Fruit fly (Drosophila melanogaster) whole organism, embryonic: Measurements from ENCODE around the gene scpr-C.
A peak's percentile ranks its signal among the peaks of the same experiment; 100 is the strongest.

Experiments used
- ATbp ChIP-seq: fragments of 200-800 bp; sonication (Bioruptor generic); optimal IDR thresholded peaks from 2 replicates; lab custom pipeline; 2017; ENCODE audit warnings: missing biosample characterization, mild to moderate bottlenecking, missing genetic modification characterization, missing genetic modification reagents
- Ada2b ChIP-seq: fragments of 200-800 bp; sonication (Bioruptor generic); IDR thresholded peaks from 2 replicates; pipeline ENCODE4 v1.3.6; 2022; ENCODE audit warnings: missing biosample characterization, missing genetic modification characterization
- CG10209 ChIP-seq: fragments of 200-800 bp; sonication (Bioruptor generic); optimal IDR thresholded peaks from 3 replicates; lab custom pipeline; 2017; ENCODE audit warnings: missing biosample characterization, mild to moderate bottlenecking, missing genetic modification characterization, missing genetic modification reagents
- CG10267 ChIP-seq: fragments of 200-800 bp; sonication (Bioruptor generic); optimal IDR thresholded peaks from 2 replicates; lab custom pipeline; 2018; ENCODE audit warnings: missing biosample characterization, mild to moderate bottlenecking, missing genetic modification characterization, moderate library complexity
- CG15479 ChIP-seq: fragments of 200-800 bp; sonication (Bioruptor generic); optimal IDR thresholded peaks from 3 replicates; lab custom pipeline; 2019; ENCODE audit warnings: missing biosample characterization, mild to moderate bottlenecking, missing genetic modification characterization, moderate library complexity
- CG1792 ChIP-seq: fragments of 200-800 bp; sonication (Bioruptor generic); optimal IDR thresholded peaks from 2 replicates; lab custom pipeline; 2016; ENCODE audit warnings: missing biosample characterization, missing genetic modification characterization
- CG18619 ChIP-seq: fragments of 200-800 bp; sonication (Bioruptor generic); optimal IDR thresholded peaks from 3 replicates; lab custom pipeline; 2017; ENCODE audit warnings: missing biosample characterization, mild to moderate bottlenecking, missing genetic modification characterization
- CG2120 ChIP-seq: fragments of 200-800 bp; sonication (Bioruptor generic); optimal IDR thresholded peaks from 3 replicates; lab custom pipeline; 2016; ENCODE audit warnings: missing biosample characterization, missing genetic modification characterization
- CG33557 ChIP-seq: fragments of 200-800 bp; sonication (Bioruptor generic); optimal IDR thresholded peaks from 2 replicates; lab custom pipeline; 2019; ENCODE audit warnings: missing biosample characterization, mild to moderate bottlenecking, missing genetic modification characterization, moderate library complexity
- CG34422 ChIP-seq: fragments of 200-800 bp; sonication (Bioruptor generic); IDR thresholded peaks from 3 replicates; pipeline ENCODE4 v1.3.6; 2022; ENCODE audit warnings: missing biosample characterization, missing genetic modification characterization
- CG4424 ChIP-seq: fragments of 200-800 bp; sonication (Bioruptor generic); optimal IDR thresholded peaks from 3 replicates; lab custom pipeline; 2016; ENCODE audit warnings: missing biosample characterization, missing genetic modification characterization
- CG4730 ChIP-seq: fragments of 200-800 bp; sonication (Bioruptor generic); IDR thresholded peaks from 2 replicates; pipeline ENCODE4 v1.3.6; 2022; ENCODE audit warnings: missing biosample characterization, missing genetic modification characterization
- CG6813 ChIP-seq: fragments of 200-800 bp; sonication (Bioruptor generic); optimal IDR thresholded peaks from 2 replicates; lab custom pipeline; 2017; ENCODE audit warnings: missing biosample characterization, missing genetic modification characterization, mild to moderate bottlenecking, moderate library complexity, missing genetic modification reagents
- CG7357 ChIP-seq: fragments of 200-800 bp; sonication (Bioruptor generic); IDR thresholded peaks from 3 replicates; pipeline ENCODE4 v1.3.6; 2022; ENCODE audit warnings: missing biosample characterization, missing genetic modification characterization
- CG8290 ChIP-seq, 3 experiments: fragments of 200-800 bp; sonication (Bioruptor generic); optimal IDR thresholded peaks; 2 replicates each; lab custom pipeline; 2016 to 2019; ENCODE audit warnings: missing biosample characterization in 3 of 3, missing genetic modification characterization in 3 of 3, mild to moderate bottlenecking in 2 of 3, moderate library complexity in 1 of 3
- CG8924 ChIP-seq: fragments of 200-800 bp; optimal IDR thresholded peaks from 3 replicates; lab custom pipeline; 2019; ENCODE audit warnings: missing biosample characterization, mild to moderate bottlenecking, missing genetic modification characterization, moderate library complexity
- CG8944 ChIP-seq: fragments of 200-800 bp; sonication (Bioruptor generic); optimal IDR thresholded peaks from 3 replicates; lab custom pipeline; 2016; ENCODE audit warnings: missing biosample characterization, missing genetic modification characterization
- CG9932 ChIP-seq: fragments of 200-800 bp; sonication (Bioruptor generic); IDR thresholded peaks from 2 replicates; pipeline ENCODE4 v1.3.6; 2022; ENCODE audit warnings: missing biosample characterization, missing genetic modification characterization
- Deaf1 ChIP-seq: fragments of 200-800 bp; optimal IDR thresholded peaks from 3 replicates; lab custom pipeline; 2019; ENCODE audit warnings: missing biosample characterization, mild to moderate bottlenecking, missing genetic modification characterization, moderate library complexity
- Dref ChIP-seq: fragments of 200-800 bp; sonication (Bioruptor generic); IDR thresholded peaks from 2 replicates; pipeline ENCODE4 v1.3.6; 2022; ENCODE audit warnings: missing biosample characterization, missing genetic modification characterization
- GATAe ChIP-seq: fragments of 200-800 bp; sonication (Bioruptor generic); conservative IDR thresholded peaks from 2 replicates; pipeline ENCODE4 v1.3.6; 2022; ENCODE audit warnings: missing biosample characterization, missing genetic modification characterization
- HHEX ChIP-seq: fragments of 200-800 bp; sonication (Bioruptor generic); optimal IDR thresholded peaks from 3 replicates; lab custom pipeline; 2017; ENCODE audit warnings: missing biosample characterization, mild to moderate bottlenecking, missing genetic modification characterization, missing genetic modification reagents
- MESR4 ChIP-seq: fragments of 200-800 bp; sonication (Bioruptor generic); optimal IDR thresholded peaks from 2 replicates; lab custom pipeline; 2018; ENCODE audit warnings: missing biosample characterization, mild to moderate bottlenecking, missing genetic modification characterization, moderate library complexity
- Meics ChIP-seq: fragments of 200-800 bp; sonication (Bioruptor generic); optimal IDR thresholded peaks from 2 replicates; lab custom pipeline; 2017; ENCODE audit warnings: missing biosample characterization, mild to moderate bottlenecking, missing genetic modification characterization
- Optix ChIP-seq: fragments of 200-800 bp; sonication (Bioruptor generic); IDR thresholded peaks from 3 replicates; pipeline ENCODE4 v1.3.6; 2022; ENCODE audit warnings: missing biosample characterization, missing genetic modification characterization
- Scr ChIP-seq: fragments of 200-800 bp; sonication (Bioruptor generic); IDR thresholded peaks from 2 replicates; pipeline ENCODE4 v1.3.6; 2022; ENCODE audit warnings: missing biosample characterization, missing genetic modification characterization; ENCODE audit not compliant: partially characterized antibody
- Sry-β ChIP-seq: fragments of 200-800 bp; sonication (Bioruptor generic); optimal IDR thresholded peaks from 2 replicates; lab custom pipeline; 2018; ENCODE audit warnings: missing biosample characterization, mild to moderate bottlenecking, missing genetic modification characterization, moderate library complexity
- Trl ChIP-seq, 3 experiments: fragments of >200 bp in 2 of 3; fragments of 200-800 bp in 1 of 3; sonication (Bioruptor generic) in 1 of 3; optimal IDR thresholded peaks; 2 replicates in 1 of 3; 3 replicates in 2 of 3; lab custom pipeline; 2016 to 2017; ENCODE audit warnings: missing biosample characterization in 1 of 3, missing genetic modification characterization in 1 of 3
- ap ChIP-seq: fragments of 200-800 bp; sonication (Bioruptor generic); IDR thresholded peaks from 2 replicates; pipeline ENCODE4 v1.3.6; 2022; ENCODE audit warnings: missing biosample characterization, missing genetic modification characterization
- ato ChIP-seq: fragments of 200-800 bp; sonication (Bioruptor generic); IDR thresholded peaks from 2 replicates; pipeline ENCODE4 v1.3.6; 2022; ENCODE audit warnings: missing biosample characterization, missing genetic modification characterization; ENCODE audit not compliant: partially characterized antibody
- az2 ChIP-seq: fragments of 200-800 bp; sonication (Bioruptor generic); optimal IDR thresholded peaks from 3 replicates; lab custom pipeline; 2016; ENCODE audit warnings: missing biosample characterization, missing genetic modification characterization
- bab2 ChIP-seq: fragments of 200-800 bp; sonication (Bioruptor generic); optimal IDR thresholded peaks from 2 replicates; lab custom pipeline; 2016; ENCODE audit warnings: missing biosample characterization, missing genetic modification characterization
- chm ChIP-seq: fragments of 200-800 bp; sonication (Bioruptor generic); IDR thresholded peaks from 2 replicates; pipeline ENCODE4 v1.3.6; 2022; ENCODE audit warnings: missing biosample characterization, missing genetic modification characterization
- croc ChIP-seq: fragments of 200-800 bp; sonication (Bioruptor generic); conservative IDR thresholded peaks from 3 replicates; pipeline ENCODE4 v1.3.6; 2022; ENCODE audit warnings: missing biosample characterization, missing genetic modification characterization
- dm ChIP-seq: fragments of 200-800 bp; sonication (Bioruptor generic); optimal IDR thresholded peaks from 3 replicates; lab custom pipeline; 2016; ENCODE audit warnings: missing biosample characterization, missing genetic modification characterization
- gcm2 ChIP-seq: fragments of 200-800 bp; sonication (Bioruptor generic); optimal IDR thresholded peaks from 2 replicates; lab custom pipeline; 2016; ENCODE audit warnings: missing biosample characterization, missing genetic modification characterization
- inv ChIP-seq: fragments of 200-800 bp; sonication (Bioruptor generic); IDR thresholded peaks from 2 replicates; pipeline ENCODE4 v1.3.6; 2022; ENCODE audit warnings: missing biosample characterization, missing genetic modification characterization; ENCODE audit not compliant: partially characterized antibody
- lola ChIP-seq, 3 experiments: fragments of >200 bp in 2 of 3; fragments of 200-800 bp in 1 of 3; sonication (Bioruptor generic) in 1 of 3; optimal IDR thresholded peaks; 2 replicates each; lab custom pipeline; 2017 to 2019; ENCODE audit warnings: missing biosample characterization in 3 of 3, missing genetic modification characterization in 3 of 3, mild to moderate bottlenecking in 1 of 3, moderate library complexity in 1 of 3
- nerfin-1 ChIP-seq: fragments of 200-800 bp; sonication (Bioruptor generic); optimal IDR thresholded peaks from 3 replicates; lab custom pipeline; 2019; ENCODE audit warnings: missing biosample characterization, mild to moderate bottlenecking, missing genetic modification characterization, moderate library complexity
- nmo ChIP-seq: fragments of 200-800 bp; sonication (Bioruptor generic); optimal IDR thresholded peaks from 2 replicates; lab custom pipeline; 2018; ENCODE audit warnings: missing biosample characterization, mild to moderate bottlenecking, missing genetic modification characterization, moderate library complexity
- onecut ChIP-seq: fragments of 200-800 bp; sonication (Bioruptor generic); IDR thresholded peaks from 2 replicates; pipeline ENCODE4 v1.3.6; 2022; ENCODE audit warnings: missing biosample characterization, missing genetic modification characterization
- phol ChIP-seq: fragments of 200-800 bp; sonication (Bioruptor generic); optimal IDR thresholded peaks from 3 replicates; lab custom pipeline; 2018; ENCODE audit warnings: missing biosample characterization, mild to moderate bottlenecking, missing genetic modification characterization, moderate library complexity
- sens ChIP-seq: fragments of 200-800 bp; sonication (Bioruptor generic); peaks from one replicate; lab custom pipeline; 2016; ENCODE audit warnings: missing biosample characterization, missing genetic modification characterization
- sna ChIP-seq: fragments of 200-800 bp; sonication (Bioruptor generic); IDR thresholded peaks from 2 replicates; pipeline ENCODE4 v1.3.6; 2022; ENCODE audit warnings: missing biosample characterization, missing genetic modification characterization; ENCODE audit not compliant: partially characterized antibody
- so ChIP-seq: fragments of 200-800 bp; sonication (Bioruptor generic); IDR thresholded peaks from 3 replicates; pipeline ENCODE4 v1.3.6; 2022; ENCODE audit warnings: missing biosample characterization, missing genetic modification characterization
- sr ChIP-seq: fragments of 200-800 bp; sonication (Bioruptor generic); IDR thresholded peaks from 3 replicates; pipeline ENCODE4 v1.3.6; 2022; ENCODE audit warnings: missing biosample characterization, missing genetic modification characterization
- tx ChIP-seq: fragments of 200-800 bp; sonication (Bioruptor generic); optimal IDR thresholded peaks from 2 replicates; lab custom pipeline; 2016; ENCODE audit warnings: missing biosample characterization, missing genetic modification characterization
- zfh1 ChIP-seq: fragments of 200-800 bp; sonication (Bioruptor generic); IDR thresholded peaks from 3 replicates; pipeline ENCODE4 v1.3.6; 2022; ENCODE audit warnings: missing biosample characterization, missing genetic modification characterization

scpr-C gene

DNA sequence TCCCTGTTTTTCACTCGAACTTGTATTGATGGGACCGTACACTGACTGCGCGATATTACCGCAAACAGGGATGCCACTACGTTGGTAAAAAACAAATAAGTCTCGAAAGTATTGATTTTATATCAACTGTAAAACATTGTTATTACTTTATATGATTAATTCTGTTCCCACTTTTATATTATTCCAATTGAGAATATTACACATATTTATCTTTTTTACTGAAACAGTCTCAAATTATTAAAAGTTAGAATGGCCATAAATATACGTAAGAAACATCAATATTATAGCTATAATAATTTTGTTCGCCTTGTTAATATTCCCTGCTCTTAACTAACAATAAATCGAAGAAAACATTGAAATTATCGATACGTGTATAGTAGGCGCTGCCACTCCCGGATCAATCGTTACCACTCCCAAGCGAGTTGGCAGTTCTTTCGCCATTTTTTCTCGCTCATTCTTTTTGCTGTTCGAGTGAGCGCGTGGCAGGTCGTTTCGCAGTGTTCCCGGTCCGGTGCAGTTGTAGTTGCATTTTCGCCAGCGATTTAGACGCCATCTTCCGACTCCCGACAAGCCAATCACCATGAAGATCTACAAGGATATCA is 15.4 kb upstream of the scpr-C start, which contains the start of the genes SdhC and Tctp (continued):
- TF ChIP-seq nerfin-1 (tag; lab: Kevin White, UChicago) (peak; percentile 9), croc (no peak), Optix (GFP tag; lab: Robert Waterston, UW) (no peak), tx (GFP tag; lab: Kevin White, UChicago) (no peak), onecut (GFP tag; lab: Robert Waterston, UW) (peak; percentile 70), Scr (GFP tag; lab: Robert Waterston, UW) (peak; percentile 64), sr (no peak), sna (0 out of 2 replicates have a peak, but pooled peaks have one; percentile 4), MESR4 (GFP tag; lab: Kevin White, UChicago) (peak; percentile 94), chm (GFP tag; lab: Robert Waterston, UW) (0 out of 2 replicates have a peak, but pooled peaks have one; percentile 49), CG10267 (tag; lab: Kevin White, UChicago) (peak; percentile 76), HHEX (GFP tag; lab: Kevin White, UChicago) (no peak), inv (GFP tag; lab: Robert Waterston, UW) (peak; percentile 25; the same call in 1 of the 2 replicates), az2 (GFP tag; lab: Kevin White, UChicago) (peak; percentile 46), GATAe (no peak), ap (GFP tag; lab: Robert Waterston, UW) (no peak), CG15479 (GFP tag; lab: Kevin White, UChicago) (no peak), Trl (optimal IDR thresholded peaks at IDR 0.05; lab: Kevin White, UChicago) (peak in 1 of 2 experiments; percentile 15), Trl (GFP tag; optimal IDR thresholded peaks at IDR 0.05; lab: Kevin White, UChicago) (peak; percentile 51), ATbp (GFP tag; lab: Kevin White, UChicago) (no peak), zfh1 (no peak; the same call in 2 of the 3 replicates), CG8290 (GFP tag; optimal IDR thresholded peaks at IDR 0.05; lab: Kevin White, UChicago) (peak; percentile 28), CG8290 (tag; optimal IDR thresholded peaks at IDR 0.05; lab: Kevin White, UChicago) (peak in 1 of 2 experiments; percentile 71), CG1792 (no peak), sens (GFP tag; lab: Kevin White, UChicago) (peak; percentile 90), CG33557 (GFP tag; lab: Kevin White, UChicago) (no peak), dm (peak; percentile 68), Meics (GFP tag; lab: Kevin White, UChicago) (peak; percentile 62), Dref (GFP tag; lab: Robert Waterston, UW) (peak; percentile 74), CG6813 (GFP tag; lab: Kevin White, UChicago) (no peak), CG7357 (GFP tag; lab: Robert Waterston, UW) (no peak), lola (GFP tag; optimal IDR thresholded peaks at IDR 0.05; lab: Kevin White, UChicago) (peak in 1 of 3 experiments; percentile 59), so (GFP tag; lab: Robert Waterston, UW) (0 out of 3 replicates have a peak, but pooled peaks have one; percentile 45), Deaf1 (tag; lab: Kevin White, UChicago) (no peak), CG4730 (GFP tag; lab: Robert Waterston, UW) (no peak), Sry-β (GFP tag; lab: Kevin White, UChicago) (no peak), CG9932 (GFP tag; lab: Robert Waterston, UW) (peak; percentile 42; the same call in 1 of the 2 replicates), phol (tag; lab: Kevin White, UChicago) (peak; percentile 97), CG34422 (peak; percentile 30; the same call in 1 of the 3 replicates), bab2 (GFP tag; lab: Kevin White, UChicago) (peak; percentile 18), ato (no peak), CG2120 (GFP tag; lab: Kevin White, UChicago) (peak; percentile 73), gcm2 (GFP tag; lab: Kevin White, UChicago) (no peak), nmo (peak; percentile 72), Ada2b (GFP tag; lab: Robert Waterston, UW) (no peak), CG8924 (tag; lab: Kevin White, UChicago) (peak; percentile 46), CG10209 (peak; percentile 12), CG4424 (GFP tag; lab: Kevin White, UChicago) (peak; percentile 46), CG8944 (no peak), CG18619 (GFP tag; lab: Kevin White, UChicago) (peak; percentile 20)
